Fruit fly (Drosophila melanogaster) whole organism, embryonic: ENCODE data around the gene Sf3b3.

Experiments
- ATbp ChIP-seq: fragments of 200-800 bp; sonication (Bioruptor generic); optimal IDR thresholded peaks from 2 replicates; lab custom pipeline; 2017; ENCODE audit warnings: missing biosample characterization, mild to moderate bottlenecking, missing genetic modification characterization, missing genetic modification reagents
- Ada2b ChIP-seq: fragments of 200-800 bp; sonication (Bioruptor generic); IDR thresholded peaks from 2 replicates; pipeline ENCODE4 v1.3.6; 2022; ENCODE audit warnings: missing biosample characterization, missing genetic modification characterization
- B-H1 ChIP-seq: fragments of 200-800 bp; sonication (Bioruptor generic); IDR thresholded peaks from 3 replicates; pipeline ENCODE4 v1.3.6; 2022; ENCODE audit warnings: missing biosample characterization, missing genetic modification characterization
- Blimp-1 ChIP-seq: fragments of 200-800 bp; sonication (Bioruptor generic); optimal IDR thresholded peaks from 3 replicates; lab custom pipeline; 2018; ENCODE audit warnings: missing biosample characterization, missing genetic modification characterization, mild to moderate bottlenecking, moderate library complexity, missing genetic modification reagents
- C15 ChIP-seq: fragments of 200-800 bp; sonication (Bioruptor generic); IDR thresholded peaks from 3 replicates; pipeline ENCODE4 v1.3.6; 2022; ENCODE audit warnings: missing biosample characterization, missing genetic modification characterization
- CG10209 ChIP-seq: fragments of 200-800 bp; sonication (Bioruptor generic); optimal IDR thresholded peaks from 3 replicates; lab custom pipeline; 2017; ENCODE audit warnings: missing biosample characterization, mild to moderate bottlenecking, missing genetic modification characterization, missing genetic modification reagents
- CG1024 ChIP-seq: fragments of 200-800 bp; sonication (Bioruptor generic); IDR thresholded peaks from 2 replicates; pipeline ENCODE4 v1.3.6; 2022; ENCODE audit warnings: missing biosample characterization, missing genetic modification characterization
- CG10267 ChIP-seq: fragments of 200-800 bp; sonication (Bioruptor generic); optimal IDR thresholded peaks from 2 replicates; lab custom pipeline; 2018; ENCODE audit warnings: missing biosample characterization, mild to moderate bottlenecking, missing genetic modification characterization, moderate library complexity
- CG10366 ChIP-seq: fragments of 200-800 bp; sonication (Bioruptor generic); IDR thresholded peaks from 2 replicates; pipeline ENCODE4 v1.3.6; 2022; ENCODE audit warnings: missing biosample characterization, missing genetic modification characterization
- CG10654 ChIP-seq: fragments of 200-800 bp; sonication (Bioruptor generic); optimal IDR thresholded peaks from 2 replicates; lab custom pipeline; 2016; ENCODE audit warnings: missing biosample characterization, missing genetic modification characterization
- CG15011 ChIP-seq: fragments of 200-800 bp; sonication (Bioruptor generic); optimal IDR thresholded peaks from 3 replicates; lab custom pipeline; 2018; ENCODE audit warnings: missing biosample characterization, mild to moderate bottlenecking, missing genetic modification characterization
- CG17568 ChIP-seq: fragments of 200-800 bp; sonication (Bioruptor generic); optimal IDR thresholded peaks from 2 replicates; lab custom pipeline; 2018; ENCODE audit warnings: missing biosample characterization, mild to moderate bottlenecking, missing genetic modification characterization, moderate library complexity
- CG1832 ChIP-seq: fragments of 200-800 bp; sonication (Bioruptor generic); optimal IDR thresholded peaks from 2 replicates; lab custom pipeline; 2017; ENCODE audit warnings: missing biosample characterization, mild to moderate bottlenecking, missing genetic modification characterization, inconsistent platforms
- CG2199 ChIP-seq: fragments of 200-800 bp; sonication (Bioruptor generic); IDR thresholded peaks from 3 replicates; pipeline ENCODE4 v1.3.6; 2022; ENCODE audit warnings: missing biosample characterization, missing genetic modification characterization
- CG2712 ChIP-seq: fragments of 200-800 bp; optimal IDR thresholded peaks from 3 replicates; lab custom pipeline; 2019; ENCODE audit warnings: missing biosample characterization, mild to moderate bottlenecking, missing genetic modification characterization, moderate library complexity
- CG2875 ChIP-seq: fragments of 200-800 bp; sonication (Bioruptor generic); optimal IDR thresholded peaks from 2 replicates; lab custom pipeline; 2017; ENCODE audit warnings: missing biosample characterization, mild to moderate bottlenecking, missing genetic modification characterization, missing genetic modification reagents
- CG3281 ChIP-seq: fragments of 200-800 bp; sonication (Bioruptor generic); optimal IDR thresholded peaks from 3 replicates; lab custom pipeline; 2017; ENCODE audit warnings: missing biosample characterization, mild to moderate bottlenecking, missing genetic modification characterization
- CG3847 ChIP-seq: fragments of 200-800 bp; sonication (Bioruptor generic); IDR thresholded peaks from 2 replicates; pipeline ENCODE4 v1.3.6; 2022; ENCODE audit warnings: missing biosample characterization, missing genetic modification characterization
- CG6272 ChIP-seq: fragments of 200-800 bp; sonication (Bioruptor generic); IDR thresholded peaks from 2 replicates; pipeline ENCODE4 v1.3.6; 2022; ENCODE audit warnings: missing biosample characterization, missing genetic modification characterization
- CG6654 ChIP-seq: fragments of 200-800 bp; sonication (Bioruptor generic); optimal IDR thresholded peaks from 2 replicates; lab custom pipeline; 2017; ENCODE audit warnings: missing biosample characterization, mild to moderate bottlenecking, missing genetic modification characterization
- CG7556 ChIP-seq: fragments of 200-800 bp; sonication (Bioruptor generic); optimal IDR thresholded peaks from 2 replicates; lab custom pipeline; 2017; ENCODE audit warnings: missing biosample characterization, mild to moderate bottlenecking, missing genetic modification characterization
- CG7839 ChIP-seq: fragments of 200-800 bp; sonication (Bioruptor generic); optimal IDR thresholded peaks from 3 replicates; lab custom pipeline; 2018; ENCODE audit warnings: missing biosample characterization, mild to moderate bottlenecking, missing genetic modification characterization, moderate library complexity
- CG8281 ChIP-seq: fragments of 200-800 bp; sonication (Bioruptor generic); optimal IDR thresholded peaks from 2 replicates; lab custom pipeline; 2018; ENCODE audit warnings: missing biosample characterization, mild to moderate bottlenecking, missing genetic modification characterization, moderate library complexity
- D ChIP-seq, 2 experiments: fragments of 200-800 bp in 1 of 2; fragments of >200 bp in 1 of 2; sonication (Bioruptor generic) in 1 of 2; optimal IDR thresholded peaks; 2 replicates in 1 of 2; 3 replicates in 1 of 2; lab custom pipeline; 2017; ENCODE audit warnings: mild to moderate bottlenecking in 1 of 2, missing biosample characterization in 1 of 2, missing genetic modification characterization in 1 of 2, missing genetic modification reagents in 1 of 2
- D19A ChIP-seq: fragments of 200-800 bp; optimal IDR thresholded peaks from 3 replicates; lab custom pipeline; 2019; ENCODE audit warnings: missing biosample characterization, mild to moderate bottlenecking, missing genetic modification characterization, moderate library complexity
- Doc2 ChIP-seq: fragments of 200-800 bp; sonication (Bioruptor generic); IDR thresholded peaks from 2 replicates; pipeline ENCODE4 v1.3.6; 2022; ENCODE audit warnings: missing biosample characterization, missing genetic modification characterization
- Ets97D ChIP-seq: fragments of 200-800 bp; sonication (Bioruptor generic); optimal IDR thresholded peaks from 3 replicates; lab custom pipeline; 2016; ENCODE audit warnings: missing biosample characterization, missing genetic modification characterization
- HmgZ ChIP-seq: fragments of 200-800 bp; sonication (Bioruptor generic); optimal IDR thresholded peaks from 2 replicates; lab custom pipeline; 2018; ENCODE audit warnings: missing biosample characterization, mild to moderate bottlenecking, missing genetic modification characterization
- Lim3 ChIP-seq: fragments of 200-800 bp; sonication (Bioruptor generic); IDR thresholded peaks from 2 replicates; pipeline ENCODE4 v1.3.6; 2022; ENCODE audit warnings: missing biosample characterization, missing genetic modification characterization
- Mes4 ChIP-seq: fragments of 200-800 bp; sonication (Bioruptor generic); optimal IDR thresholded peaks from 2 replicates; lab custom pipeline; 2016; ENCODE audit warnings: missing biosample characterization, missing genetic modification characterization
- Oli ChIP-seq: fragments of 200-800 bp; sonication (Bioruptor generic); optimal IDR thresholded peaks from 2 replicates; lab custom pipeline; 2018; ENCODE audit warnings: missing biosample characterization, mild to moderate bottlenecking, missing genetic modification characterization, moderate library complexity
- Poxn ChIP-seq: fragments of 200-800 bp; sonication (Bioruptor generic); IDR thresholded peaks from 2 replicates; pipeline ENCODE4 v1.3.6; 2022; ENCODE audit warnings: missing biosample characterization, missing genetic modification characterization
- Rfx ChIP-seq: fragments of 200-800 bp; sonication (Bioruptor generic); IDR thresholded peaks from 2 replicates; pipeline ENCODE4 v1.3.6; 2022; ENCODE audit warnings: missing biosample characterization, missing genetic modification characterization
- Taf1 ChIP-seq: fragments of 200-800 bp; sonication (Bioruptor generic); IDR thresholded peaks from 2 replicates; pipeline ENCODE4 v1.3.6; 2022; ENCODE audit warnings: missing biosample characterization, missing genetic modification characterization
- ap ChIP-seq: fragments of 200-800 bp; sonication (Bioruptor generic); IDR thresholded peaks from 2 replicates; pipeline ENCODE4 v1.3.6; 2022; ENCODE audit warnings: missing biosample characterization, missing genetic modification characterization
- ato ChIP-seq: fragments of 200-800 bp; sonication (Bioruptor generic); IDR thresholded peaks from 2 replicates; pipeline ENCODE4 v1.3.6; 2022; ENCODE audit warnings: missing biosample characterization, missing genetic modification characterization; ENCODE audit not compliant: partially characterized antibody
- bigmax ChIP-seq: fragments of 200-800 bp; sonication (Bioruptor generic); optimal IDR thresholded peaks from 2 replicates; lab custom pipeline; 2018; ENCODE audit warnings: missing biosample characterization, mild to moderate bottlenecking, missing genetic modification characterization
- cad ChIP-seq: fragments of >200 bp; optimal IDR thresholded peaks from 2 replicates; lab custom pipeline; 2017; ENCODE audit warnings: missing biosample characterization, missing genetic modification characterization
- cwo ChIP-seq: fragments of 200-800 bp; sonication (Bioruptor generic); optimal IDR thresholded peaks from 3 replicates; lab custom pipeline; 2017; ENCODE audit warnings: missing biosample characterization, missing genetic modification characterization, mild to moderate bottlenecking, moderate library complexity, missing genetic modification reagents
- grau ChIP-seq: fragments of 200-800 bp; optimal IDR thresholded peaks from 3 replicates; lab custom pipeline; 2019; ENCODE audit warnings: missing biosample characterization, mild to moderate bottlenecking, missing genetic modification characterization, moderate library complexity
- gsb ChIP-seq: fragments of 200-800 bp; sonication (Bioruptor generic); IDR thresholded peaks from 2 replicates; pipeline ENCODE4 v1.3.6; 2022; ENCODE audit warnings: missing biosample characterization, missing genetic modification characterization
- ind ChIP-seq: fragments of 200-800 bp; sonication (Bioruptor generic); optimal IDR thresholded peaks from 3 replicates; lab custom pipeline; 2016; ENCODE audit warnings: missing biosample characterization, missing genetic modification characterization
- lmd ChIP-seq: fragments of 200-800 bp; sonication (Bioruptor generic); IDR thresholded peaks from 2 replicates; pipeline ENCODE4 v1.3.6; 2022; ENCODE audit warnings: missing biosample characterization, missing genetic modification characterization
- pan ChIP-seq, 4 experiments: fragments of >200 bp in 3 of 4; fragments of 200-800 bp in 1 of 4; sonication (Bioruptor generic) in 1 of 4; optimal IDR thresholded peaks in 3 of 4; IDR thresholded peaks in 1 of 4; 2 replicates each; pipeline versions ENCODE4 v1.3.6 to Lab custom; 2017 to 2022; ENCODE audit warnings: missing biosample characterization in 2 of 4, missing genetic modification characterization in 2 of 4, mixed read lengths in 1 of 4
- shn ChIP-seq: fragments of 200-800 bp; sonication (Bioruptor generic); optimal IDR thresholded peaks from 3 replicates; lab custom pipeline; 2016; ENCODE audit warnings: missing biosample characterization, missing genetic modification characterization
- tin ChIP-seq: fragments of 200-800 bp; sonication (Bioruptor generic); optimal IDR thresholded peaks from 3 replicates; lab custom pipeline; 2016; ENCODE audit warnings: missing biosample characterization, missing genetic modification characterization
- toy ChIP-seq: fragments of 200-800 bp; sonication (Bioruptor generic); IDR thresholded peaks from 2 replicates; pipeline ENCODE4 v1.3.6; 2022; ENCODE audit warnings: missing biosample characterization, missing genetic modification characterization
- unc-4 ChIP-seq: fragments of 200-800 bp; sonication (Bioruptor generic); IDR thresholded peaks from 2 replicates; pipeline ENCODE4 v1.3.6; 2022; ENCODE audit warnings: missing biosample characterization, missing genetic modification characterization; ENCODE audit not compliant: partially characterized antibody
- wor ChIP-seq: fragments of 200-800 bp; sonication (Bioruptor generic); IDR thresholded peaks from 2 replicates; pipeline ENCODE4 v1.3.6; 2022; ENCODE audit warnings: missing biosample characterization, missing genetic modification characterization

Sf3b3 gene

dm6 chr3L:820332-820731 lies 12.9 kb downstream of the Sf3b3 start (continued):
- TF ChIP-seq CG1024 (GFP tag; lab: Robert Waterston, UW) (peak; percentile 69), grau (tag; lab: Kevin White, UChicago) (peak; percentile 66), HmgZ (peak; percentile 39), CG2199 (GFP tag; lab: Robert Waterston, UW) (0 out of 3 replicates have a peak, but pooled peaks have one; percentile 52), wor (peak; percentile 76), D (optimal IDR thresholded peaks at IDR 0.05; lab: Kevin White, UChicago) (no peak), D (GFP tag; optimal IDR thresholded peaks at IDR 0.05; lab: Kevin White, UChicago) (peak; percentile 53), CG10209 (peak; percentile 58), CG6654 (GFP tag; lab: Kevin White, UChicago) (peak; percentile 18), lmd (GFP tag; lab: Robert Waterston, UW) (peak; percentile 80), Doc2 (GFP tag; lab: Robert Waterston, UW) (no peak), toy (no peak), CG3847 (peak; percentile 67; the same call in 1 of the 2 replicates), cad (GFP tag; lab: Kevin White, UChicago) (no peak), Poxn (no peak), Ets97D (GFP tag; lab: Kevin White, UChicago) (no peak), pan (optimal IDR thresholded peaks at IDR 0.05; lab: Kevin White, UChicago) (no peak), pan (GFP tag; optimal IDR thresholded peaks at IDR 0.05 in 1 of 2, IDR thresholded peaks at IDR 0.05 in 1 of 2) (peak in 1 of 2 experiments; percentile 80), Lim3 (GFP tag; lab: Robert Waterston, UW) (0 out of 2 replicates have a peak, but pooled peaks have one; percentile 28), CG2712 (peak; percentile 71), ap (GFP tag; lab: Robert Waterston, UW) (0 out of 2 replicates have a peak, but pooled peaks have one; percentile 23), CG7556 (GFP tag; lab: Kevin White, UChicago) (peak; percentile 65), CG15011 (GFP tag; lab: Kevin White, UChicago) (no peak), CG3281 (peak; percentile 52), C15 (no peak), tin (GFP tag; lab: Kevin White, UChicago) (peak; percentile 63), bigmax (GFP tag; lab: Kevin White, UChicago) (no peak), CG10267 (peak; percentile 57), ind (GFP tag; lab: Kevin White, UChicago) (peak; percentile 65), CG10654 (peak; percentile 61), cwo (GFP tag; lab: Kevin White, UChicago) (peak; percentile 70), CG1832 (GFP tag; lab: Kevin White, UChicago) (no peak), CG17568 (GFP tag; lab: Kevin White, UChicago) (peak; percentile 36), CG10366 (GFP tag; lab: Robert Waterston, UW) (peak; percentile 78), shn (GFP tag; lab: Kevin White, UChicago) (no peak), CG7839 (tag; lab: Kevin White, UChicago) (peak; percentile 78), CG6272 (GFP tag; lab: Robert Waterston, UW) (peak; percentile 35; the same call in 1 of the 2 replicates), CG2875 (peak; percentile 75), gsb (peak; percentile 56; the same call in 1 of the 2 replicates), ato (GFP tag; lab: Robert Waterston, UW) (no peak), unc-4 (no peak), Taf1 (no peak), CG8281 (tag; lab: Kevin White, UChicago) (no peak), D19A (tag; lab: Kevin White, UChicago) (peak; percentile 71), Rfx (peak; percentile 70), Ada2b (GFP tag; lab: Robert Waterston, UW) (peak; percentile 77), Blimp-1 (GFP tag; lab: Kevin White, UChicago) (peak; percentile 77), Mes4 (GFP tag; lab: Kevin White, UChicago) (peak; percentile 14), B-H1 (peak; percentile 65; the same call in 2 of the 3 replicates), Oli (peak; percentile 79), ATbp (GFP tag; lab: Kevin White, UChicago) (peak; percentile 81)
